Worm (Caenorhabditis elegans) whole organism, L2 larva: ENCODE measurements around the gene clec-143.

ENCODE experiments used
- C34F6.9 ChIP-seq: fragments of 150-350 bp; optimal IDR thresholded peaks from 2 replicates; lab custom pipeline; 2014; ENCODE audit warnings: missing biosample characterization, missing genetic modification characterization
- F13H6.1 ChIP-seq: sonication (generic microtip); optimal IDR thresholded peaks from 2 replicates; lab custom pipeline; 2016; ENCODE audit warnings: missing genetic modification characterization, missing compliant biosample characterization
- R02D3.7 ChIP-seq: fragments of 150-350 bp; optimal IDR thresholded peaks from 2 replicates; lab custom pipeline; 2014; ENCODE audit warnings: missing biosample characterization, missing genetic modification characterization
- Y55F3AM.14 ChIP-seq: fragments of 200-800 bp; sonication (Bioruptor generic); optimal IDR thresholded peaks from 2 replicates; lab custom pipeline; 2018; ENCODE audit warnings: mild to moderate bottlenecking, missing genetic modification characterization, missing compliant biosample characterization
- ZK546.5 ChIP-seq: sonication (generic microtip); optimal IDR thresholded peaks from 2 replicates; lab custom pipeline; 2017; ENCODE audit warnings: missing biosample characterization, missing genetic modification characterization
- alr-1 ChIP-seq: fragments of 150-350 bp; optimal IDR thresholded peaks from 2 replicates; lab custom pipeline; 2014; ENCODE audit warnings: missing biosample characterization, missing genetic modification characterization
- aly-2 ChIP-seq: fragments of 150-350 bp; optimal IDR thresholded peaks from 2 replicates; lab custom pipeline; 2014; ENCODE audit warnings: missing biosample characterization, missing genetic modification characterization
- ama-1 ChIP-seq: fragments of 150-350 bp; optimal IDR thresholded peaks from 2 replicates; lab custom pipeline; 2018; ENCODE audit warnings: inconsistent platforms
- blmp-1 ChIP-seq: sonication (generic microtip); optimal IDR thresholded peaks from 2 replicates; lab custom pipeline; 2017; ENCODE audit warnings: missing genetic modification characterization, mild to moderate bottlenecking, missing compliant biosample characterization, antibody characterized with exemption, moderate library complexity; ENCODE audit not compliant: insufficient read depth
- ceh-16 ChIP-seq: fragments of 150-350 bp; optimal IDR thresholded peaks from 2 replicates; lab custom pipeline; 2014; ENCODE audit warnings: missing biosample characterization, missing genetic modification characterization
- ceh-82 ChIP-seq: fragments of 150-350 bp; optimal IDR thresholded peaks from 2 replicates; lab custom pipeline; 2014; ENCODE audit warnings: missing biosample characterization, missing genetic modification characterization
- crh-2 ChIP-seq: sonication (generic microtip); optimal IDR thresholded peaks from 2 replicates; lab custom pipeline; 2017; ENCODE audit warnings: missing biosample characterization, missing genetic modification characterization
- dmd-4 ChIP-seq: sonication (generic microtip); optimal IDR thresholded peaks from 2 replicates; lab custom pipeline; 2017; ENCODE audit warnings: missing biosample characterization, missing genetic modification characterization
- egl-27 ChIP-seq: sonication (generic microtip); optimal IDR thresholded peaks from 3 replicates; lab custom pipeline; 2017; ENCODE audit warnings: missing biosample characterization, missing genetic modification reagents, missing genetic modification characterization
- elt-1 ChIP-seq: fragments of 150-350 bp; optimal IDR thresholded peaks from 2 replicates; lab custom pipeline; 2014; ENCODE audit warnings: missing biosample characterization, missing genetic modification characterization
- elt-3 ChIP-seq: sonication (generic microtip); optimal IDR thresholded peaks from 2 replicates; lab custom pipeline; 2017; ENCODE audit warnings: missing biosample characterization, missing genetic modification characterization
- fos-1 ChIP-seq: fragments of 150-350 bp; optimal IDR thresholded peaks from 2 replicates; lab custom pipeline; 2014; ENCODE audit warnings: missing biosample characterization, missing genetic modification characterization
- gmeb-1 ChIP-seq: fragments of 150-350 bp; optimal IDR thresholded peaks from 2 replicates; lab custom pipeline; 2014; ENCODE audit warnings: missing biosample characterization, missing genetic modification characterization
- lin-11 ChIP-seq: fragments of 150-350 bp; sonication (generic microtip); optimal IDR thresholded peaks from 2 replicates; lab custom pipeline; 2014; ENCODE audit warnings: missing biosample characterization, missing genetic modification characterization, inconsistent platforms, mixed read lengths
- lin-13 ChIP-seq: fragments of 150-350 bp; optimal IDR thresholded peaks from 2 replicates; lab custom pipeline; 2014; ENCODE audit warnings: missing biosample characterization, missing genetic modification reagents, missing genetic modification characterization
- lin-39 ChIP-seq: fragments of 150-350 bp; optimal IDR thresholded peaks from 2 replicates; lab custom pipeline; 2014; ENCODE audit warnings: missing biosample characterization, missing genetic modification reagents, missing genetic modification characterization
- lsy-2 ChIP-seq, 2 experiments: fragments of 150-350 bp in 1 of 2; sonication (generic microtip) in 1 of 2; optimal IDR thresholded peaks; 2 replicates each; lab custom pipeline; 2014 to 2017; ENCODE audit warnings: missing biosample characterization in 2 of 2, missing genetic modification characterization in 2 of 2
- mab-5 ChIP-seq: fragments of 150-350 bp; optimal IDR thresholded peaks from 2 replicates; lab custom pipeline; 2014; ENCODE audit warnings: missing biosample characterization, missing genetic modification characterization
- mbf-1 ChIP-seq: sonication (generic microtip); optimal IDR thresholded peaks from 2 replicates; lab custom pipeline; 2017; ENCODE audit warnings: missing biosample characterization, missing genetic modification characterization
- mdl-1 ChIP-seq, 2 experiments: fragments of 150-350 bp in 1 of 2; sonication (generic microtip) in 1 of 2; optimal IDR thresholded peaks; 2 replicates each; lab custom pipeline; 2017; ENCODE audit warnings: missing biosample characterization in 2 of 2, missing genetic modification characterization in 2 of 2
- nhr-10 ChIP-seq: sonication (generic microtip); optimal IDR thresholded peaks from 2 replicates; lab custom pipeline; 2017; ENCODE audit warnings: missing biosample characterization, missing genetic modification characterization
- nhr-11 ChIP-seq: fragments of 150-350 bp; optimal IDR thresholded peaks from 2 replicates; lab custom pipeline; 2014; ENCODE audit warnings: missing biosample characterization, missing genetic modification characterization
- nhr-12 ChIP-seq: fragments of 150-350 bp; optimal IDR thresholded peaks from 2 replicates; lab custom pipeline; 2014; ENCODE audit warnings: missing biosample characterization, missing genetic modification characterization
- nhr-129 ChIP-seq: fragments of 150-350 bp; optimal IDR thresholded peaks from 2 replicates; lab custom pipeline; 2014; ENCODE audit warnings: missing biosample characterization, missing genetic modification characterization
- nhr-21 ChIP-seq: fragments of 150-350 bp; optimal IDR thresholded peaks from 2 replicates; lab custom pipeline; 2014; ENCODE audit warnings: missing biosample characterization, missing genetic modification characterization
- nhr-23 ChIP-seq: fragments of 150-350 bp; optimal IDR thresholded peaks from 2 replicates; lab custom pipeline; 2014; ENCODE audit warnings: missing biosample characterization, missing genetic modification reagents, missing genetic modification characterization
- nhr-237 ChIP-seq: fragments of 150-350 bp; optimal IDR thresholded peaks from 2 replicates; lab custom pipeline; 2014; ENCODE audit warnings: missing biosample characterization, missing genetic modification characterization
- nhr-25 ChIP-seq: fragments of 150-350 bp; sonication (generic microtip); optimal IDR thresholded peaks from 3 replicates; lab custom pipeline; 2014; ENCODE audit warnings: missing biosample characterization, missing genetic modification characterization
- nhr-6 ChIP-seq: fragments of 150-350 bp; optimal IDR thresholded peaks from 2 replicates; lab custom pipeline; 2014; ENCODE audit warnings: missing biosample characterization, missing genetic modification characterization
- nhr-77 ChIP-seq: fragments of 150-350 bp; optimal IDR thresholded peaks from 2 replicates; lab custom pipeline; 2014; ENCODE audit warnings: missing biosample characterization, missing genetic modification characterization
- peb-1 ChIP-seq: fragments of 150-350 bp; optimal IDR thresholded peaks from 2 replicates; lab custom pipeline; 2014; ENCODE audit warnings: missing biosample characterization, missing genetic modification characterization
- sem-4 ChIP-seq: fragments of 150-350 bp; optimal IDR thresholded peaks from 2 replicates; lab custom pipeline; 2014; ENCODE audit warnings: missing biosample characterization, missing genetic modification reagents, missing genetic modification characterization
- skn-1 ChIP-seq: sonication (generic microtip); optimal IDR thresholded peaks from 2 replicates; lab custom pipeline; 2017; ENCODE audit warnings: missing biosample characterization, missing genetic modification characterization
- sma-3 ChIP-seq: sonication (generic microtip); optimal IDR thresholded peaks from 2 replicates; lab custom pipeline; 2016; ENCODE audit warnings: missing genetic modification reagents, missing genetic modification characterization, missing compliant biosample characterization
- sma-9 ChIP-seq, 2 experiments: fragments of 150-350 bp in 1 of 2; sonication (generic microtip) in 1 of 2; optimal IDR thresholded peaks; 2 replicates each; lab custom pipeline; 2014 to 2016; ENCODE audit warnings: missing genetic modification characterization in 2 of 2, mild to moderate bottlenecking in 1 of 2, missing biosample characterization in 1 of 2, missing compliant biosample characterization in 1 of 2, missing genetic modification reagents in 1 of 2, moderate library complexity in 1 of 2
- snpc-4 ChIP-seq: fragments of 150-350 bp; optimal IDR thresholded peaks from 2 replicates; lab custom pipeline; 2014; ENCODE audit warnings: missing biosample characterization, missing genetic modification characterization
- unc-39 ChIP-seq: fragments of 150-350 bp; optimal IDR thresholded peaks from 2 replicates; lab custom pipeline; 2014; ENCODE audit warnings: missing biosample characterization, missing genetic modification characterization
- unc-55 ChIP-seq: fragments of 150-350 bp; sonication (generic microtip); optimal IDR thresholded peaks from 3 replicates; lab custom pipeline; 2014; ENCODE audit warnings: missing biosample characterization, missing genetic modification reagents, missing genetic modification characterization
- unc-62 ChIP-seq: fragments of 150-350 bp; optimal IDR thresholded peaks from 2 replicates; lab custom pipeline; 2014; ENCODE audit warnings: missing biosample characterization, missing genetic modification reagents, missing genetic modification characterization
- zag-1 ChIP-seq: fragments of 150-350 bp; optimal IDR thresholded peaks from 2 replicates; lab custom pipeline; 2014; ENCODE audit warnings: missing biosample characterization, missing genetic modification characterization
- ztf-1 ChIP-seq: fragments of 200-800 bp; sonication (Bioruptor generic); conservative IDR thresholded peaks from 2 replicates; pipeline ENCODE4 v1.3.6; 2022; ENCODE audit warnings: missing genetic modification characterization, missing compliant biosample characterization
- ztf-11 ChIP-seq: sonication (generic microtip); optimal IDR thresholded peaks from 2 replicates; lab custom pipeline; 2017; ENCODE audit warnings: missing biosample characterization, missing genetic modification characterization
- ztf-4 ChIP-seq: fragments of 150-350 bp; optimal IDR thresholded peaks from 2 replicates; lab custom pipeline; 2014; ENCODE audit warnings: missing biosample characterization, missing genetic modification characterization

clec-143 gene

DNA sequence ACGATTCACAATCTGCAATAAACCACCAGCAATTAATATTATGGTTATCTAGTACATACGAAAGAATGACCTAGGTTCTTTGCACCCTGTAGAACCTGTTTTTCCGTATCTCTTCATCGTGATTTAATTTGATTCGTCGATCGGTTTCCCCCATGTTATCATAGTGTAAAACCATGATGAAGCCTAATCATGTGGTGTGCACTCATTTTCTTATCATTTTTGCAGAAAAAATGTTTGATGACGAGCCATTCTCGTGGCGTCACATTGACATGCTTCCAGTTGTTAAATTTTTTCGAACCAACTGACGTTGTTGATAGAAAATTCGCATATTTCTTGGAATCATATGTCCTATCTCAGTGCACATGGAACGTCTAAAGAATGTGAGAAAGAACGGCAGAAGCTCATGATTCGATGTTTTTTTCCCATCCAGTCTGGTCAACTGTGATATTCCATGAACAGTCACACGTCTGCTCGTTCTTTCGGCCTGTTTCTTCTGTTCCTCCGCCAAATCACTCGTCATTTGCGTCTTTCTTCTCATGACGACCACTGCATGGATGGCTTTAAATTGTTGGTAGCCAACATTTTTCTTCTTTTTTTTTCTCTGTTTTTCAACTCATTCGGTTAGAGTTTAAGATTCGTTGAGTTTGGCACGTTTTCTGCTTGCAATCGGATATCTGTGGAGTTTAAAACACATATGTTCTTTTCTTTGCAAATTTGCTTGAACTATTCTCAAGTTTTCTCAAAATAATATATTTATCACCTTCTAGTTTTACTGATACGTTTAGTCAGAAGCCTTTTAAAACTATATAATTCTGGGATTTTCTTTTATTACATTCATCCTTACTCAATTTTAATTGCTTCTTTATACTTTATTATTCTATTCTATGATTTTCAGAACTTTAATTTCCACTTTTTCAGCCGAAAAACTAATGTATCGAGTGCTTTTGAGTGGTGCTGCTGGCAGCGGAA is 22.5 kb downstream of the clec-143 start, which contains the start of gene ZK673.2 (continued):
- TF ChIP-seq R02D3.7 (tag; lab: Kevin White, UChicago) (no peak), dmd-4 (tag; lab: Kevin White, UChicago) (no peak)

DNA sequence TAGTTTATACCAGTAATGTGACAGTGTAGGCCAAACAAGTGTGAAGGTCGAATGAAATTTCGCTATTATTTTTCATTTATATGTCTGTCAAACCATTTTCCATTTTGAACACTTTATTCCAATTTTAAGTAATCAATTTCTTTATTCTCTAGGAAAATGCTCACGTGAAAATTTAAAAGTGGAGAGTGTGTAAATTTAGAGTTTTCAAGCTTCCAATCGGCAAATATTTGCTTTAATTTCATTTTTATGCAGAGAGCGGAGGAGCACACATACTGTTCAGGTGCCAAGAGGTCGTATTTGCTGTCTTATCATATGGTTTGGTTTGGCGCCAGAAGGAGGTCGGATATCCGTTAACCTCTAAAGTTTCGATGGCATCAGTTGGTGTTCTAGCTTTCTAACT is 23.3 kb downstream of the clec-143 start:
- no peak for TF ChIP-seq lin-11 (tag; lab: Kevin White, UChicago)
- no peak for TF ChIP-seq zag-1
- no peak for TF ChIP-seq nhr-12 (tag; lab: Kevin White, UChicago)
- peak; percentile 3 for TF ChIP-seq nhr-11 (tag; lab: Kevin White, UChicago)
- TF ChIP-seq fos-1, result no peak

DNA sequence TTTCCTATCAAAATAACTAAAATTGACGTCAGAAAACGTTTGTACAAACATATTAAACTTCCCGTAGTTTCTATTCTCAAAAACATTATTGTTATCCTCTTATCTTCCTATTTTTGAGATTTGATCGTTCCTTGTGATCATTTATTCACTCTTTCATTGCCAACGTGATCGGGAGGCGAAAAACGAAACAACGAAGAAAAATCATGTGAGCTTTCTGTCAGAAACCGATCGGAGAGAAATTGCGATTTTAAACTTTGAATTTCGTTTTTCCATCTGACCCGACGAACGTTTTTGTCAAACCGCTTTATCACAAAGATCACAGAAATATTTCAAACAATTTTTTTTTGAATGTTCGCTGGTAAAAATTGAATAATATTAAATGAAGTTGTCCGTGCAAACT is 23.8 kb downstream of the clec-143 start:
- TF ChIP-seq nhr-21 (tag; lab: Kevin White, UChicago), result peak; percentile 48
- no peak for TF ChIP-seq gmeb-1
- peak; percentile 48 for TF ChIP-seq nhr-6 (tag; lab: Kevin White, UChicago)
- TF ChIP-seq lin-13, result no peak
- no peak for TF ChIP-seq snpc-4 (tag; lab: Kevin White, UChicago)
- no peak for TF ChIP-seq peb-1 (tag; lab: Kevin White, UChicago)
- TF ChIP-seq nhr-77 (tag; lab: Kevin White, UChicago), result no peak
- TF ChIP-seq nhr-25 (tag; lab: Kevin White, UChicago), result peak; percentile 23
- no peak for TF ChIP-seq ztf-11 (tag; lab: Kevin White, UChicago)
- no peak for TF ChIP-seq alr-1 (tag; lab: Kevin White, UChicago)
- no peak for TF ChIP-seq R02D3.7 (tag; lab: Kevin White, UChicago)
- no peak for TF ChIP-seq ceh-16 (tag; lab: Kevin White, UChicago)
- TF ChIP-seq fos-1, result no peak
- no peak for TF ChIP-seq zag-1
- TF ChIP-seq ztf-1 (GFP tag; lab: Robert Waterston, UW), result no peak
- peak; percentile 21 for TF ChIP-seq sem-4 (tag; lab: Kevin White, UChicago)
- no peak for TF ChIP-seq skn-1
- TF ChIP-seq blmp-1 (tag; lab: Kevin White, UChicago), result peak; percentile 61
- no peak for TF ChIP-seq mbf-1 (tag; lab: Kevin White, UChicago)
- TF ChIP-seq lsy-2 (tag; optimal IDR thresholded peaks at IDR 0.05; lab: Kevin White, UChicago), result peak in 1 of 2 experiments; percentile 19
- peak; percentile 59 for TF ChIP-seq crh-2 (tag; lab: Kevin White, UChicago)
- no peak for TF ChIP-seq lin-11 (tag; lab: Kevin White, UChicago)
- TF ChIP-seq elt-3 (tag; lab: Kevin White, UChicago), result no peak
- no peak for TF ChIP-seq ceh-82
- no peak for TF ChIP-seq nhr-11 (tag; lab: Kevin White, UChicago)
- TF ChIP-seq nhr-237 (tag; lab: Kevin White, UChicago), result no peak
- TF ChIP-seq nhr-12 (tag; lab: Kevin White, UChicago), result no peak
- TF ChIP-seq nhr-129, result peak; percentile 83
- TF ChIP-seq F13H6.1, result no peak
- no peak for TF ChIP-seq nhr-10 (tag; lab: Kevin White, UChicago)
- TF ChIP-seq unc-62 (GFP tag; lab: Kevin White, UChicago), result no peak
- TF ChIP-seq aly-2 (tag; lab: Kevin White, UChicago), result no peak
- TF ChIP-seq dmd-4 (tag; lab: Kevin White, UChicago), result no peak
- no peak for TF ChIP-seq nhr-23 (tag; lab: Kevin White, UChicago)
- no peak for TF ChIP-seq unc-55 (GFP tag; lab: Kevin White, UChicago)
- peak; percentile 43 for TF ChIP-seq ztf-4 (tag; lab: Kevin White, UChicago)
- peak; percentile 86 for TF ChIP-seq sma-9 (GFP tag; optimal IDR thresholded peaks at IDR 0.05; lab: Kevin White, UChicago)
- no peak for TF ChIP-seq sma-9 (tag; optimal IDR thresholded peaks at IDR 0.05; lab: Kevin White, UChicago)
- TF ChIP-seq Y55F3AM.14 (GFP tag; lab: Kevin White, UChicago), result no peak
- TF ChIP-seq C34F6.9 (tag; lab: Kevin White, UChicago), result peak; percentile 15
- TF ChIP-seq lin-39, result no peak
- TF ChIP-seq ama-1, result peak; percentile 54
- no peak for TF ChIP-seq ZK546.5 (tag; lab: Kevin White, UChicago)
- peak; percentile 41 for TF ChIP-seq sma-3 (GFP tag; lab: Kevin White, UChicago)
- no peak for TF ChIP-seq mab-5
- no peak for TF ChIP-seq egl-27 (tag; lab: Kevin White, UChicago)
- no peak for TF ChIP-seq mdl-1 (tag; optimal IDR thresholded peaks at IDR 0.05; lab: Kevin White, UChicago)
- TF ChIP-seq unc-39 (tag; lab: Kevin White, UChicago), result no peak
- TF ChIP-seq elt-1 (tag; lab: Kevin White, UChicago), result no peak
- TF ChIP-seq, all 48 proteins: peak for 13
